Worm (Caenorhabditis elegans) whole organism, mixed stage, embryonic: ENCODE results near the gene agt-1.

Source experiments
- blmp-1 ChIP-seq: fragments of 150-350 bp; optimal IDR thresholded peaks from 2 replicates; lab custom pipeline; 2014; ENCODE audit warnings: missing biosample characterization, missing genetic modification characterization
- ceh-43 ChIP-seq: fragments of 200-800 bp; sonication (Bioruptor generic); optimal IDR thresholded peaks from 2 replicates; lab custom pipeline; 2018; ENCODE audit warnings: mild to moderate bottlenecking, missing genetic modification characterization, moderate library complexity, missing compliant biosample characterization
- ceh-83 ChIP-seq: fragments of 200-800 bp; sonication (Bioruptor generic); optimal IDR thresholded peaks from 2 replicates; lab custom pipeline; 2018; ENCODE audit warnings: mild to moderate bottlenecking, missing genetic modification characterization, missing compliant biosample characterization
- ces-1 ChIP-seq: fragments of 150-350 bp; optimal IDR thresholded peaks from 2 replicates; lab custom pipeline; 2014; ENCODE audit warnings: missing biosample characterization, missing genetic modification reagents, missing genetic modification characterization
- cnd-1 ChIP-seq: fragments of 200-800 bp; sonication (Bioruptor generic); optimal IDR thresholded peaks from 2 replicates; lab custom pipeline; 2018; ENCODE audit warnings: mild to moderate bottlenecking, missing genetic modification characterization, missing compliant biosample characterization
- drap-1 ChIP-seq: fragments of 200-800 bp; sonication (Bioruptor generic); optimal IDR thresholded peaks from 3 replicates; lab custom pipeline; 2018; ENCODE audit warnings: mild to moderate bottlenecking, missing genetic modification characterization, missing compliant biosample characterization
- elt-1 ChIP-seq: sonication (generic microtip); optimal IDR thresholded peaks from 2 replicates; lab custom pipeline; 2017; ENCODE audit warnings: missing genetic modification characterization, mild to moderate bottlenecking, missing compliant biosample characterization, antibody characterized with exemption, moderate library complexity, borderline replicate concordance; ENCODE audit not compliant: insufficient read depth
- elt-3 ChIP-seq: fragments of 150-350 bp; optimal IDR thresholded peaks from 2 replicates; lab custom pipeline; 2014; ENCODE audit warnings: missing biosample characterization, missing genetic modification characterization
- flh-1 ChIP-seq: fragments of 200-800 bp; sonication (Bioruptor generic); optimal IDR thresholded peaks from 2 replicates; lab custom pipeline; 2018; ENCODE audit warnings: mild to moderate bottlenecking, missing genetic modification characterization, moderate library complexity, missing compliant biosample characterization
- ham-2 ChIP-seq: fragments of 200-800 bp; sonication (Bioruptor generic); optimal IDR thresholded peaks from 2 replicates; lab custom pipeline; 2018; ENCODE audit warnings: mild to moderate bottlenecking, missing genetic modification characterization, missing compliant biosample characterization
- hlh-1 ChIP-seq: fragments of 150-350 bp; optimal IDR thresholded peaks from 2 replicates; lab custom pipeline; 2014; ENCODE audit warnings: missing biosample characterization, missing genetic modification reagents, missing genetic modification characterization
- lin-13 ChIP-seq: fragments of 150-350 bp; optimal IDR thresholded peaks from 2 replicates; lab custom pipeline; 2014; ENCODE audit warnings: missing biosample characterization, missing genetic modification characterization
- lin-32 ChIP-seq: fragments of 200-800 bp; sonication (Bioruptor generic); optimal IDR thresholded peaks from 2 replicates; lab custom pipeline; 2018; ENCODE audit warnings: mild to moderate bottlenecking, missing genetic modification characterization, missing compliant biosample characterization
- lsy-2 ChIP-seq: fragments of 150-350 bp; optimal IDR thresholded peaks from 2 replicates; lab custom pipeline; 2014; ENCODE audit warnings: missing biosample characterization, missing genetic modification characterization
- mab-5 ChIP-seq: fragments of 150-350 bp; optimal IDR thresholded peaks from 2 replicates; lab custom pipeline; 2014; ENCODE audit warnings: missing biosample characterization, missing genetic modification characterization
- mep-1 ChIP-seq: fragments of 150-350 bp; optimal IDR thresholded peaks from 2 replicates; lab custom pipeline; 2017; ENCODE audit warnings: missing biosample characterization, missing genetic modification reagents, missing genetic modification characterization, inconsistent platforms
- nhr-12 ChIP-seq: fragments of 150-350 bp; optimal IDR thresholded peaks from 2 replicates; lab custom pipeline; 2014; ENCODE audit warnings: missing biosample characterization, missing genetic modification characterization
- nhr-2 ChIP-seq: fragments of 150-350 bp; optimal IDR thresholded peaks from 2 replicates; lab custom pipeline; 2014; ENCODE audit warnings: missing biosample characterization, missing genetic modification characterization
- nhr-237 ChIP-seq: fragments of 150-350 bp; optimal IDR thresholded peaks from 2 replicates; lab custom pipeline; 2014; ENCODE audit warnings: missing biosample characterization, missing genetic modification characterization
- nhr-28 ChIP-seq: fragments of 150-350 bp; optimal IDR thresholded peaks from 2 replicates; lab custom pipeline; 2014; ENCODE audit warnings: missing biosample characterization, missing genetic modification characterization
- nhr-76 ChIP-seq: sonication (generic microtip); optimal IDR thresholded peaks from 2 replicates; lab custom pipeline; 2017; ENCODE audit warnings: missing biosample characterization, missing genetic modification characterization
- pha-4 ChIP-seq: fragments of 150-350 bp; optimal IDR thresholded peaks from 2 replicates; lab custom pipeline; 2018; ENCODE audit warnings: missing biosample characterization, missing genetic modification reagents, missing genetic modification characterization
- sem-2 ChIP-seq: fragments of 200-800 bp; sonication (Bioruptor generic); optimal IDR thresholded peaks from 2 replicates; lab custom pipeline; 2018; ENCODE audit warnings: mild to moderate bottlenecking, missing genetic modification characterization, missing compliant biosample characterization
- snpc-4 ChIP-seq: fragments of 150-350 bp; optimal IDR thresholded peaks from 2 replicates; lab custom pipeline; 2014; ENCODE audit warnings: missing biosample characterization, missing genetic modification characterization
- tbx-8 ChIP-seq: fragments of 200-800 bp; sonication (Bioruptor generic); optimal IDR thresholded peaks from 2 replicates; lab custom pipeline; 2018; ENCODE audit warnings: mild to moderate bottlenecking, missing genetic modification characterization, moderate library complexity, missing compliant biosample characterization
- unc-120 ChIP-seq: sonication (generic microtip); optimal IDR thresholded peaks from 2 replicates; lab custom pipeline; 2017; ENCODE audit warnings: missing genetic modification characterization, missing compliant biosample characterization; ENCODE audit not compliant: poor library complexity, severe bottlenecking
- unc-39 ChIP-seq: fragments of 150-350 bp; optimal IDR thresholded peaks from 2 replicates; lab custom pipeline; 2014; ENCODE audit warnings: missing biosample characterization, missing genetic modification characterization
- unc-62 ChIP-seq: fragments of 150-350 bp; optimal IDR thresholded peaks from 2 replicates; lab custom pipeline; 2014; ENCODE audit warnings: missing biosample characterization, missing genetic modification reagents, missing genetic modification characterization
- ztf-11 ChIP-seq: fragments of 150-350 bp; optimal IDR thresholded peaks from 2 replicates; lab custom pipeline; 2014; ENCODE audit warnings: missing biosample characterization, missing genetic modification characterization

The agt-1 gene

ce11 chrIV:13356005-13356404 lies 13.2 kb downstream of the agt-1 start:
- TF ChIP-seq ztf-11 (tag; lab: Kevin White, UChicago), result no peak
- no peak for TF ChIP-seq tbx-8
- no peak for TF ChIP-seq mab-5 (tag; lab: Kevin White, UChicago)
- no peak for TF ChIP-seq drap-1 (GFP tag; lab: Kevin White, UChicago)
- no peak for TF ChIP-seq lin-13 (tag; lab: Kevin White, UChicago)

ce11 chrIV:13354044-13354443 lies 15.2 kb downstream of the agt-1 start:
- TF ChIP-seq unc-62 (GFP tag; lab: Kevin White, UChicago) (no peak), lin-13 (tag; lab: Kevin White, UChicago) (no peak)

ce11 chrIV:13353143-13353773 lies 16.0 kb downstream of the agt-1 start, which contains the start of the genes rec-8 and mex-5:
TSS of gene rec-8 (minus strand) at chrIV:13353193.
TSS of gene mex-5 (plus strand) at chrIV:13353723.
- TF ChIP-seq blmp-1 (tag; lab: Kevin White, UChicago), result no peak
- peak; percentile 74 for TF ChIP-seq lsy-2 (tag; lab: Kevin White, UChicago)

- no peak for TF ChIP-seq hlh-1 (tag; lab: Kevin White, UChicago)
- TF ChIP-seq, all 35 proteins: peak for 0
These were observed 20.6 kb downstream of the agt-1 start, which contains the start of gene W02A2.12 for ce11 chrIV:13348592-13348991. TSS of gene W02A2.12 (minus strand) at chrIV:13348831.

ce11 chrIV:13347232-13347715 lies 21.9 kb downstream of the agt-1 start, which contains the start of gene W02A2.9:
TSS of gene W02A2.9 (plus strand) at chrIV:13347665.
- TF ChIP-seq ham-2 (no peak), flh-1 (GFP tag; lab: Kevin White, UChicago) (no peak), ceh-43 (GFP tag; lab: Kevin White, UChicago) (no peak), unc-39 (tag; lab: Kevin White, UChicago) (no peak), lsy-2 (tag; lab: Kevin White, UChicago) (no peak), blmp-1 (tag; lab: Kevin White, UChicago) (no peak), nhr-12 (tag; lab: Kevin White, UChicago) (no peak), unc-120 (no peak), hlh-1 (tag; lab: Kevin White, UChicago) (no peak), nhr-28 (no peak), ceh-83 (GFP tag; lab: Kevin White, UChicago) (no peak), ztf-11 (tag; lab: Kevin White, UChicago) (no peak), nhr-237 (no peak), nhr-76 (tag; lab: Kevin White, UChicago) (no peak), mep-1 (tag; lab: Kevin White, UChicago) (no peak), elt-3 (no peak)
- TF ChIP-seq, all 35 proteins: peak for 0

ce11 chrIV:13346078-13346477 lies 23.1 kb downstream of the agt-1 start:
- TF ChIP-seq unc-120, result no peak
- TF ChIP-seq ham-2, result no peak
- no peak for TF ChIP-seq nhr-76 (tag; lab: Kevin White, UChicago)
- TF ChIP-seq snpc-4, result no peak
- TF ChIP-seq cnd-1 (tag; lab: Kevin White, UChicago), result no peak
- no peak for TF ChIP-seq pha-4
- no peak for TF ChIP-seq unc-39 (tag; lab: Kevin White, UChicago)
- no peak for TF ChIP-seq unc-62 (GFP tag; lab: Kevin White, UChicago)
- TF ChIP-seq blmp-1 (tag; lab: Kevin White, UChicago), result no peak
- TF ChIP-seq elt-3, result no peak
- no peak for TF ChIP-seq sem-2 (GFP tag; lab: Kevin White, UChicago)
- TF ChIP-seq mep-1 (tag; lab: Kevin White, UChicago), result no peak
- no peak for TF ChIP-seq nhr-28
- TF ChIP-seq ztf-11 (tag; lab: Kevin White, UChicago), result no peak
- no peak for TF ChIP-seq lsy-2 (tag; lab: Kevin White, UChicago)
- TF ChIP-seq, all 35 proteins: peak for 0

- TF ChIP-seq unc-120 (no peak), lin-13 (tag; lab: Kevin White, UChicago) (no peak), elt-1 (tag; lab: Kevin White, UChicago) (no peak), nhr-2 (tag; lab: Kevin White, UChicago) (no peak), ztf-11 (tag; lab: Kevin White, UChicago) (no peak), ces-1 (GFP tag; lab: Kevin White, UChicago) (no peak), ham-2 (no peak), sem-2 (GFP tag; lab: Kevin White, UChicago) (no peak), lsy-2 (tag; lab: Kevin White, UChicago) (no peak), nhr-12 (tag; lab: Kevin White, UChicago) (no peak), lin-32 (GFP tag; lab: Kevin White, UChicago) (no peak), nhr-237 (no peak)
- TF ChIP-seq, all 35 proteins: peak for 0
These were observed 26.7 kb downstream of the agt-1 start, which contains the start of gene W02A2.5 for ce11 chrIV:13342555-13342954. TSS of gene W02A2.5 (plus strand) at chrIV:13342855.
